Fruit fly (Drosophila melanogaster) whole organism, prepupa: Measurements from ENCODE around the gene Cbl.

Source experiments
- Blimp-1 ChIP-seq: fragments of 200-800 bp; sonication (Bioruptor generic); optimal IDR thresholded peaks from 3 replicates; lab custom pipeline; 2017; ENCODE audit warnings: missing biosample characterization, missing genetic modification characterization, mild to moderate bottlenecking, moderate library complexity, missing genetic modification reagents
- CG10631 ChIP-seq: fragments of 200-800 bp; sonication (Bioruptor generic); optimal IDR thresholded peaks from 2 replicates; lab custom pipeline; 2016; ENCODE audit warnings: missing biosample characterization, missing genetic modification characterization
- CG11762 ChIP-seq: fragments of 200-800 bp; sonication (Bioruptor generic); optimal IDR thresholded peaks from 3 replicates; lab custom pipeline; 2016; ENCODE audit warnings: missing biosample characterization, missing genetic modification characterization; ENCODE audit not compliant: insufficient read depth
- CG11902 ChIP-seq: fragments of 200-800 bp; sonication (Bioruptor generic); optimal IDR thresholded peaks from 3 replicates; lab custom pipeline; 2016; ENCODE audit warnings: missing biosample characterization, missing genetic modification characterization
- CG15336 ChIP-seq: fragments of 200-800 bp; sonication (Bioruptor generic); IDR thresholded peaks from 2 replicates; pipeline ENCODE4 v1.3.6; 2022; ENCODE audit warnings: missing biosample characterization, missing genetic modification characterization
- CG1621 ChIP-seq: fragments of 200-800 bp; sonication (Bioruptor generic); optimal IDR thresholded peaks from 3 replicates; lab custom pipeline; 2018; ENCODE audit warnings: missing biosample characterization, mild to moderate bottlenecking, missing genetic modification characterization
- CG3032 ChIP-seq: fragments of 200-800 bp; optimal IDR thresholded peaks from 2 replicates; lab custom pipeline; 2019; ENCODE audit warnings: missing biosample characterization, mild to moderate bottlenecking, missing genetic modification characterization, moderate library complexity
- CG31627 ChIP-seq: fragments of 200-800 bp; sonication (Bioruptor generic); optimal IDR thresholded peaks from 3 replicates; lab custom pipeline; 2016; ENCODE audit warnings: missing biosample characterization, missing genetic modification characterization
- CG32006 ChIP-seq: fragments of 200-800 bp; sonication (Bioruptor generic); optimal IDR thresholded peaks from 3 replicates; lab custom pipeline; 2017; ENCODE audit warnings: missing biosample characterization, mild to moderate bottlenecking, missing genetic modification characterization
- CG3919 ChIP-seq: fragments of 200-800 bp; sonication (Bioruptor generic); optimal IDR thresholded peaks from 3 replicates; lab custom pipeline; 2016; ENCODE audit warnings: missing biosample characterization, missing genetic modification characterization
- CG4318 ChIP-seq: fragments of 200-800 bp; sonication (Bioruptor generic); optimal IDR thresholded peaks from 3 replicates; lab custom pipeline; 2017; ENCODE audit warnings: missing biosample characterization, mild to moderate bottlenecking, missing genetic modification characterization
- CG6163 ChIP-seq: fragments of 200-800 bp; sonication (Bioruptor generic); IDR thresholded peaks from 3 replicates; pipeline ENCODE4 v1.3.6; 2022; ENCODE audit warnings: missing biosample characterization, missing genetic modification characterization
- CG6792 ChIP-seq: fragments of 200-800 bp; sonication (Bioruptor generic); optimal IDR thresholded peaks from 3 replicates; lab custom pipeline; 2016; ENCODE audit warnings: missing biosample characterization, missing genetic modification characterization
- CG6808 ChIP-seq: fragments of 200-800 bp; sonication (Bioruptor generic); optimal IDR thresholded peaks from 3 replicates; lab custom pipeline; 2017; ENCODE audit warnings: missing biosample characterization, missing genetic modification characterization, mild to moderate bottlenecking, moderate library complexity, missing genetic modification reagents
- CG6854 ChIP-seq: fragments of 200-800 bp; sonication (Bioruptor generic); optimal IDR thresholded peaks from 2 replicates; lab custom pipeline; 2017; ENCODE audit warnings: missing biosample characterization, mild to moderate bottlenecking, missing genetic modification characterization
- CG7368 ChIP-seq: fragments of 200-800 bp; sonication (Bioruptor generic); optimal IDR thresholded peaks from 3 replicates; lab custom pipeline; 2016; ENCODE audit warnings: missing biosample characterization, missing genetic modification characterization
- CG8119 ChIP-seq: fragments of 200-800 bp; sonication (Bioruptor generic); IDR thresholded peaks from 3 replicates; pipeline ENCODE4 v1.3.6; 2022; ENCODE audit warnings: missing biosample characterization, missing genetic modification characterization
- CG8319 ChIP-seq: fragments of 200-800 bp; sonication (Bioruptor generic); optimal IDR thresholded peaks from 3 replicates; lab custom pipeline; 2016; ENCODE audit warnings: missing biosample characterization, missing genetic modification characterization
- CG8632 ChIP-seq: fragments of 200-800 bp; sonication (Bioruptor generic); optimal IDR thresholded peaks from 3 replicates; lab custom pipeline; 2016; ENCODE audit warnings: missing biosample characterization, missing genetic modification characterization
- CG9139 ChIP-seq: fragments of 200-800 bp; sonication (Bioruptor generic); optimal IDR thresholded peaks from 3 replicates; lab custom pipeline; 2017; ENCODE audit warnings: missing biosample characterization, mild to moderate bottlenecking, missing genetic modification characterization
- Eip93F ChIP-seq: fragments of 200-800 bp; sonication (Bioruptor generic); optimal IDR thresholded peaks from 2 replicates; lab custom pipeline; 2016; ENCODE audit warnings: missing biosample characterization, mild to moderate bottlenecking, missing genetic modification characterization
- Ets96B ChIP-seq: fragments of 200-800 bp; optimal IDR thresholded peaks from 2 replicates; lab custom pipeline; 2019; ENCODE audit warnings: missing biosample characterization, mild to moderate bottlenecking, missing genetic modification characterization, moderate library complexity
- Gug ChIP-seq: fragments of 200-800 bp; sonication (Bioruptor generic); IDR thresholded peaks from 2 replicates; pipeline ENCODE4 v1.3.6; 2022; ENCODE audit warnings: missing biosample characterization, missing genetic modification characterization
- Hr38 ChIP-seq: sonication (Bioruptor generic); optimal IDR thresholded peaks from 2 replicates; lab custom pipeline; 2016; ENCODE audit warnings: missing biosample characterization, missing genetic modification characterization
- Hr39 ChIP-seq: fragments of 200-800 bp; sonication (Bioruptor generic); optimal IDR thresholded peaks from 2 replicates; lab custom pipeline; 2016; ENCODE audit warnings: missing biosample characterization, missing genetic modification characterization
- Hr4 ChIP-seq: fragments of 200-800 bp; sonication (Bioruptor generic); optimal IDR thresholded peaks from 3 replicates; lab custom pipeline; 2016; ENCODE audit warnings: missing biosample characterization, missing genetic modification characterization
- Smox ChIP-seq: fragments of 200-800 bp; sonication (Bioruptor generic); optimal IDR thresholded peaks from 3 replicates; lab custom pipeline; 2016; ENCODE audit warnings: missing biosample characterization, missing genetic modification characterization
- Sox102F ChIP-seq: fragments of 200-800 bp; sonication (Bioruptor generic); optimal IDR thresholded peaks from 2 replicates; lab custom pipeline; 2016; ENCODE audit warnings: missing biosample characterization, mild to moderate bottlenecking, missing genetic modification characterization
- Sox15 ChIP-seq: fragments of 200-800 bp; sonication (Bioruptor generic); optimal IDR thresholded peaks from 3 replicates; lab custom pipeline; 2016; ENCODE audit warnings: missing biosample characterization, missing genetic modification characterization
- achi ChIP-seq: fragments of 200-800 bp; sonication (Bioruptor generic); optimal IDR thresholded peaks from 3 replicates; lab custom pipeline; 2016; ENCODE audit warnings: missing biosample characterization, missing genetic modification characterization
- cyc ChIP-seq: fragments of 200-800 bp; sonication (Bioruptor generic); optimal IDR thresholded peaks from 3 replicates; lab custom pipeline; 2016; ENCODE audit warnings: missing biosample characterization, missing genetic modification characterization
- dsx ChIP-seq: fragments of 200-800 bp; optimal IDR thresholded peaks from 3 replicates; lab custom pipeline; 2019; ENCODE audit warnings: missing biosample characterization, mild to moderate bottlenecking, missing genetic modification characterization, moderate library complexity; ENCODE audit not compliant: poor library complexity, severe bottlenecking
- eg ChIP-seq: fragments of 200-800 bp; sonication (Bioruptor generic); IDR thresholded peaks from 3 replicates; pipeline ENCODE4 v1.3.6; 2022; ENCODE audit warnings: missing biosample characterization, missing genetic modification characterization
- esn ChIP-seq: fragments of 200-800 bp; sonication (Bioruptor generic); optimal IDR thresholded peaks from 2 replicates; lab custom pipeline; 2016; ENCODE audit warnings: missing biosample characterization, mild to moderate bottlenecking, missing genetic modification characterization, moderate library complexity
- fd59A ChIP-seq: fragments of 200-800 bp; sonication (Bioruptor generic); optimal IDR thresholded peaks from 2 replicates; lab custom pipeline; 2017; ENCODE audit warnings: missing biosample characterization, mild to moderate bottlenecking, missing genetic modification characterization, missing genetic modification reagents
- fd85E ChIP-seq: fragments of 200-800 bp; sonication (Bioruptor generic); optimal IDR thresholded peaks from 3 replicates; lab custom pipeline; 2016; ENCODE audit warnings: missing biosample characterization, missing genetic modification characterization
- fkh ChIP-seq: fragments of 200-800 bp; sonication (Bioruptor generic); optimal IDR thresholded peaks from 3 replicates; lab custom pipeline; 2017; ENCODE audit warnings: missing biosample characterization, mild to moderate bottlenecking, missing genetic modification characterization, moderate library complexity
- lz ChIP-seq: fragments of 200-800 bp; sonication (Bioruptor generic); optimal IDR thresholded peaks from 3 replicates; lab custom pipeline; 2016; ENCODE audit warnings: missing biosample characterization, missing genetic modification characterization
- net ChIP-seq: fragments of 200-800 bp; sonication (Bioruptor generic); optimal IDR thresholded peaks from 3 replicates; lab custom pipeline; 2016; ENCODE audit warnings: missing biosample characterization, missing genetic modification characterization
- pdm3 ChIP-seq: fragments of 200-800 bp; sonication (Bioruptor generic); optimal IDR thresholded peaks from 3 replicates; lab custom pipeline; 2016; ENCODE audit warnings: missing biosample characterization, missing genetic modification characterization
- salr ChIP-seq, 2 experiments: fragments of 200-800 bp; sonication (Bioruptor generic); optimal IDR thresholded peaks; 3 replicates each; lab custom pipeline; 2016 to 2018; ENCODE audit warnings: missing biosample characterization in 2 of 2, missing genetic modification characterization in 2 of 2, mild to moderate bottlenecking in 1 of 2
- spab ChIP-seq: fragments of 200-800 bp; sonication (Bioruptor generic); optimal IDR thresholded peaks from 2 replicates; lab custom pipeline; 2017; ENCODE audit warnings: missing biosample characterization, mild to moderate bottlenecking, missing genetic modification characterization, missing genetic modification reagents
- svp ChIP-seq: fragments of 200-800 bp; sonication (Bioruptor generic); peaks from one replicate; lab custom pipeline; 2016; ENCODE audit warnings: missing biosample characterization, missing genetic modification characterization
- vri ChIP-seq: fragments of 200-800 bp; sonication (Bioruptor generic); optimal IDR thresholded peaks from 3 replicates; lab custom pipeline; 2016; ENCODE audit warnings: missing biosample characterization, mild to moderate bottlenecking, missing genetic modification characterization

Gene Cbl

dm6 chr3L:8457866-8458766 lies 33.4 kb downstream of the Cbl start (continued):
- TF ChIP-seq salr (GFP tag; optimal IDR thresholded peaks at IDR 0.05; lab: Kevin White, UChicago) (peak; percentile 80 to 96), Smox (peak; percentile 84), svp (peak; percentile 95), CG9139 (GFP tag; lab: Kevin White, UChicago) (peak; percentile 83), CG11762 (GFP tag; lab: Kevin White, UChicago) (peak; percentile 94), Gug (peak; percentile 99), fkh (GFP tag; lab: Kevin White, UChicago) (peak; percentile 91), CG6808 (GFP tag; lab: Kevin White, UChicago) (peak; percentile 93), CG3032 (tag; lab: Kevin White, UChicago) (peak; percentile 95), CG6163 (peak; percentile 97)

DNA sequence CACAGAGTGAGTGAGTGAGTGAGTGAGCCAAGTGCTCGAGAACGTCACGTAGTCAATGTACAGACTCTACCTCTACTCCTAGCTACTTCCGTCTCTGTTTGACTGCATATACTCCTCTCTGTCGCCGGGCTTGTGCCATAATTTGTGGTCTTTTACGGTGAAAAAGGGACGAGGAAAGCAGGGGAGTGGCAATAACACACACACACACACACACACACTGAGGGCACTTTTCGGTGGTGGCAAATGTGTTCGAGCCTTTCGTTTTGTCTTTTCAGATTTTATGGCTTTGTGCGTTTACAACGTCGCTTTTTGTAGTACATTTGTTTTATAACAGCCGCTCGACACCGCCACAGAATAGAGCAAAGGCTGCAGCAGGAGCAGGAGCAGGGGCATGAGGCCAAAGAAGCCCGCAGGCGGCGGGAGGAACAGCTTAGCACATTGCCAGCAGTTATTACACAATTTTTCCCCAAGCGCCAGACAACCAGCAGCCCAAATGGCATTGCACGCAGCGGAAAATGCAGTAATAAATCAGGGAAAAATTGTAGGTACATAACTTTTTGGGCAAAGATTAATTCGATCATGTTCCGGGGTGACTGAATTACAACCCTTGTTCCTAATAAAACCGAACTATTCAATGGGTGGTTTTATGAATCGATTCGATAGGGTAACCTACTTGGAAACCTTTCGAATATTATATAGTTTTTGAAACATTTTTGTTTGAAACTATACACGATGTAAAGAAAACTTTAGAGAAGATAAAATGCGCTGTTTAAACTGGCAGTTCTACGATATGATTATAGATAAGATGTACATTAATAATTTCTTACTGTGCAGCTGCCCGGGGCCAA lies 34.2 kb downstream of the Cbl start:
- peak; percentile 57 for TF ChIP-seq Hr4 (GFP tag; lab: Kevin White, UChicago)
- no peak for TF ChIP-seq CG7368 (GFP tag; lab: Kevin White, UChicago)
- TF ChIP-seq spab (GFP tag; lab: Kevin White, UChicago): peak; percentile 67
- peak; percentile 50 for TF ChIP-seq Hr39 (GFP tag; lab: Kevin White, UChicago)
- TF ChIP-seq CG15336 (GFP tag; lab: Robert Waterston, UW): peak; percentile 61
- TF ChIP-seq CG32006 (GFP tag; lab: Kevin White, UChicago): peak; percentile 75
- peak; percentile 70 for TF ChIP-seq CG8119
- TF ChIP-seq CG6792 (GFP tag; lab: Kevin White, UChicago): peak; percentile 64
- no peak for TF ChIP-seq fd85E (GFP tag; lab: Kevin White, UChicago)
- peak; percentile 58 for TF ChIP-seq Smox
- no peak for TF ChIP-seq Hr38
- TF ChIP-seq fd59A (GFP tag; lab: Kevin White, UChicago): peak; percentile 72
- TF ChIP-seq pdm3 (GFP tag; lab: Kevin White, UChicago): peak; percentile 64
- peak; percentile 60 for TF ChIP-seq Sox102F (GFP tag; lab: Kevin White, UChicago)
- TF ChIP-seq CG1621: no peak
- TF ChIP-seq CG8319 (GFP tag; lab: Kevin White, UChicago): peak; percentile 58
- TF ChIP-seq CG8632 (GFP tag; lab: Kevin White, UChicago): no peak
- peak; percentile 68 for TF ChIP-seq CG3032 (tag; lab: Kevin White, UChicago)
- no peak for TF ChIP-seq fkh (GFP tag; lab: Kevin White, UChicago)
- TF ChIP-seq CG10631 (GFP tag; lab: Kevin White, UChicago): peak; percentile 61
- TF ChIP-seq achi: peak; percentile 68
- TF ChIP-seq Ets96B (tag; lab: Kevin White, UChicago): peak; percentile 65
- peak; percentile 47 for TF ChIP-seq Gug
- TF ChIP-seq cyc (GFP tag; lab: Kevin White, UChicago): peak; percentile 30
- TF ChIP-seq CG11902 (GFP tag; lab: Kevin White, UChicago): peak; percentile 9
- peak; percentile 53 for TF ChIP-seq CG4318 (GFP tag; lab: Kevin White, UChicago)
- peak; percentile 43 for TF ChIP-seq lz (GFP tag; lab: Kevin White, UChicago)
- peak; percentile 74 for TF ChIP-seq svp
- peak; percentile 20 for TF ChIP-seq Sox15
- TF ChIP-seq CG9139 (GFP tag; lab: Kevin White, UChicago): peak; percentile 1
- peak; percentile 50 for TF ChIP-seq CG11762 (GFP tag; lab: Kevin White, UChicago)
- peak; percentile 56 for TF ChIP-seq esn (GFP tag; lab: Kevin White, UChicago)
- TF ChIP-seq CG31627 (GFP tag; lab: Kevin White, UChicago): peak; percentile 40
- TF ChIP-seq Eip93F (GFP tag; lab: Kevin White, UChicago): no peak
- TF ChIP-seq CG6163: no peak
- peak; percentile 19; the same call in 1 of the 3 replicates for TF ChIP-seq eg (GFP tag; lab: Robert Waterston, UW)
- peak; percentile 78 for TF ChIP-seq CG3919 (GFP tag; lab: Kevin White, UChicago)
- TF ChIP-seq CG6854 (GFP tag; lab: Kevin White, UChicago): no peak
- no peak for TF ChIP-seq Blimp-1 (GFP tag; lab: Kevin White, UChicago)
- TF ChIP-seq net (GFP tag; lab: Kevin White, UChicago): peak; percentile 68
- TF ChIP-seq vri: peak; percentile 5
- TF ChIP-seq dsx: peak; percentile 18
